Worm (Caenorhabditis elegans) whole organism, L1 larva: ENCODE data around the gene smrc-1.

Experiments
- C04F5.9 ChIP-seq: sonication (generic microtip); optimal IDR thresholded peaks from 2 replicates; lab custom pipeline; 2016; ENCODE audit warnings: missing genetic modification characterization, missing compliant biosample characterization
- C16A3.4 ChIP-seq: fragments of 150-350 bp; optimal IDR thresholded peaks from 2 replicates; lab custom pipeline; 2014; ENCODE audit warnings: missing biosample characterization, missing genetic modification characterization
- C34B4.2 ChIP-seq: sonication (generic microtip); optimal IDR thresholded peaks from 2 replicates; lab custom pipeline; 2017; ENCODE audit warnings: mild to moderate bottlenecking, missing genetic modification characterization, missing compliant biosample characterization
- F16B12.6 ChIP-seq: fragments of 150-350 bp; optimal IDR thresholded peaks from 2 replicates; lab custom pipeline; 2014; ENCODE audit warnings: missing biosample characterization, missing genetic modification characterization
- Y116A8C.19 ChIP-seq: sonication (generic microtip); optimal IDR thresholded peaks from 2 replicates; lab custom pipeline; 2016; ENCODE audit warnings: missing compliant biosample characterization, missing genetic modification characterization, borderline replicate concordance
- aha-1 ChIP-seq: fragments of 150-350 bp; optimal IDR thresholded peaks from 2 replicates; lab custom pipeline; 2014; ENCODE audit warnings: missing biosample characterization, missing genetic modification characterization
- aly-2 ChIP-seq: fragments of 150-350 bp; optimal IDR thresholded peaks from 2 replicates; lab custom pipeline; 2014; ENCODE audit warnings: missing biosample characterization, missing genetic modification characterization
- ceh-63 ChIP-seq: fragments of 200-800 bp; sonication (Bioruptor generic); optimal IDR thresholded peaks from 2 replicates; lab custom pipeline; 2018; ENCODE audit warnings: mild to moderate bottlenecking, missing genetic modification characterization, missing compliant biosample characterization
- ceh-82 ChIP-seq, 3 experiments: fragments of 150-350 bp in 1 of 3; sonication (generic microtip) in 2 of 3; optimal IDR thresholded peaks; 2 replicates each; lab custom pipeline; 2014 to 2017; ENCODE audit warnings: missing biosample characterization in 3 of 3, missing genetic modification characterization in 3 of 3
- ceh-88 ChIP-seq: fragments of 200-800 bp; sonication (Bioruptor generic); IDR thresholded peaks from 2 replicates; pipeline ENCODE4 v1.3.6; 2022; ENCODE audit warnings: missing genetic modification characterization, missing compliant biosample characterization
- ceh-90 ChIP-seq: sonication (generic microtip); optimal IDR thresholded peaks from 2 replicates; lab custom pipeline; 2016; ENCODE audit warnings: missing genetic modification characterization, missing compliant biosample characterization
- ces-1 ChIP-seq: fragments of 150-350 bp; optimal IDR thresholded peaks from 2 replicates; lab custom pipeline; 2014; ENCODE audit warnings: missing biosample characterization, missing genetic modification reagents, missing genetic modification characterization
- dsc-1 ChIP-seq: sonication (generic microtip); optimal IDR thresholded peaks from 2 replicates; lab custom pipeline; 2016; ENCODE audit warnings: mild to moderate bottlenecking, missing genetic modification characterization, missing compliant biosample characterization
- efl-1 ChIP-seq, 4 experiments: fragments of 150-350 bp; optimal IDR thresholded peaks in 3 of 4; peaks in 1 of 4; 1 replicate in 1 of 4; 2 replicates in 3 of 4; lab custom pipeline; 2014; ENCODE audit warnings: missing biosample characterization in 2 of 4, missing genetic modification characterization in 2 of 4, missing genetic modification reagents in 2 of 4
- efl-3 ChIP-seq: fragments of 200-800 bp; sonication (Bioruptor generic); optimal IDR thresholded peaks from 2 replicates; lab custom pipeline; 2018; ENCODE audit warnings: mild to moderate bottlenecking, missing genetic modification characterization, missing compliant biosample characterization
- egl-13 ChIP-seq: sonication (generic microtip); optimal IDR thresholded peaks from 2 replicates; lab custom pipeline; 2016; ENCODE audit warnings: missing genotype, missing genetic modification reagents, missing genetic modification characterization, missing compliant biosample characterization
- elt-2 ChIP-seq: sonication (generic microtip); optimal IDR thresholded peaks from 2 replicates; lab custom pipeline; 2016; ENCODE audit warnings: missing genetic modification characterization, mild to moderate bottlenecking, inconsistent platforms, missing compliant biosample characterization, missing genetic modification reagents
- elt-3 ChIP-seq, 6 experiments: fragments of 150-350 bp in 1 of 6; sonication (generic microtip); optimal IDR thresholded peaks; 2 replicates each; lab custom pipeline; 2017 to 2018; ENCODE audit warnings: missing biosample characterization in 6 of 6, missing genetic modification characterization in 6 of 6, inconsistent platforms in 1 of 6
- fkh-10 ChIP-seq: sonication (generic microtip); optimal IDR thresholded peaks from 2 replicates; lab custom pipeline; 2017; ENCODE audit warnings: missing biosample characterization, missing genetic modification reagents, missing genetic modification characterization
- fkh-4 ChIP-seq: sonication (generic microtip); optimal IDR thresholded peaks from 2 replicates; lab custom pipeline; 2016; ENCODE audit warnings: missing compliant biosample characterization, missing genetic modification characterization, borderline replicate concordance
- fkh-8 ChIP-seq: sonication (generic microtip); optimal IDR thresholded peaks from 2 replicates; lab custom pipeline; 2016; ENCODE audit warnings: mild to moderate bottlenecking, missing genetic modification characterization, missing compliant biosample characterization
- fos-1 ChIP-seq: fragments of 150-350 bp; optimal IDR thresholded peaks from 2 replicates; lab custom pipeline; 2014; ENCODE audit warnings: missing biosample characterization, missing genetic modification characterization
- hlh-4 ChIP-seq: sonication (generic microtip); optimal IDR thresholded peaks from 2 replicates; lab custom pipeline; 2016; ENCODE audit warnings: mild to moderate bottlenecking, missing genetic modification characterization, missing compliant biosample characterization
- hpl-2 ChIP-seq: fragments of 150-350 bp; optimal IDR thresholded peaks from 2 replicates; lab custom pipeline; 2014; ENCODE audit warnings: missing biosample characterization, missing genetic modification reagents, missing genetic modification characterization
- isw-1 ChIP-seq: fragments of 200-800 bp; sonication (Bioruptor generic); IDR thresholded peaks from 2 replicates; pipeline ENCODE4 v1.3.6; 2022; ENCODE audit warnings: missing genetic modification characterization, missing compliant biosample characterization
- lin-13 ChIP-seq: fragments of 150-350 bp; optimal IDR thresholded peaks from 2 replicates; lab custom pipeline; 2014; ENCODE audit warnings: missing biosample characterization, missing genetic modification reagents, missing genetic modification characterization
- lin-14 ChIP-seq: fragments of 200-800 bp; sonication (Bioruptor generic); optimal IDR thresholded peaks from 2 replicates; lab custom pipeline; 2018; ENCODE audit warnings: mild to moderate bottlenecking, missing genetic modification characterization, moderate library complexity, missing compliant biosample characterization
- lin-35 ChIP-seq, 2 experiments: fragments of 150-350 bp; optimal IDR thresholded peaks; 2 replicates each; lab custom pipeline; 2014; ENCODE audit warnings: missing biosample characterization in 2 of 2, missing genetic modification characterization in 2 of 2, missing genetic modification reagents in 2 of 2
- lin-39 ChIP-seq: fragments of 150-350 bp; optimal IDR thresholded peaks from 2 replicates; lab custom pipeline; 2014; ENCODE audit warnings: missing biosample characterization, missing genetic modification reagents, missing genetic modification characterization
- lsy-2 ChIP-seq, 2 experiments: fragments of 150-350 bp; optimal IDR thresholded peaks; 2 replicates each; lab custom pipeline; 2014; ENCODE audit warnings: missing biosample characterization in 2 of 2, missing genetic modification characterization in 2 of 2
- mab-9 ChIP-seq: fragments of 200-800 bp; sonication (Bioruptor generic); IDR thresholded peaks from 2 replicates; pipeline ENCODE4 v1.3.6; 2022; ENCODE audit warnings: missing genetic modification reagents, missing genetic modification characterization, missing compliant biosample characterization
- mdl-1 ChIP-seq, 2 experiments: fragments of 150-350 bp; optimal IDR thresholded peaks; 2 replicates each; lab custom pipeline; 2014 to 2017; ENCODE audit warnings: missing biosample characterization in 2 of 2, missing genetic modification characterization in 2 of 2, inconsistent platforms in 1 of 2
- mef-2 ChIP-seq: fragments of 150-350 bp; optimal IDR thresholded peaks from 2 replicates; lab custom pipeline; 2014; ENCODE audit warnings: missing biosample characterization, missing genetic modification characterization
- nhr-11 ChIP-seq: fragments of 150-350 bp; optimal IDR thresholded peaks from 2 replicates; lab custom pipeline; 2014; ENCODE audit warnings: missing biosample characterization, missing genetic modification characterization
- nhr-12 ChIP-seq: sonication (generic microtip); optimal IDR thresholded peaks from 2 replicates; lab custom pipeline; 2017; ENCODE audit warnings: missing biosample characterization, missing genetic modification characterization
- nhr-20 ChIP-seq: sonication (generic microtip); optimal IDR thresholded peaks from 2 replicates; lab custom pipeline; 2016; ENCODE audit warnings: mild to moderate bottlenecking, missing genetic modification characterization, missing compliant biosample characterization
- nhr-237 ChIP-seq: fragments of 150-350 bp; optimal IDR thresholded peaks from 2 replicates; lab custom pipeline; 2014; ENCODE audit warnings: missing biosample characterization, missing genetic modification characterization
- nhr-28 ChIP-seq: fragments of 150-350 bp; optimal IDR thresholded peaks from 2 replicates; lab custom pipeline; 2014; ENCODE audit warnings: missing biosample characterization, missing genetic modification characterization
- nhr-47 ChIP-seq: sonication (generic microtip); optimal IDR thresholded peaks from 2 replicates; lab custom pipeline; 2016; ENCODE audit warnings: mild to moderate bottlenecking, missing genetic modification characterization, moderate library complexity, missing compliant biosample characterization
- nhr-77 ChIP-seq: fragments of 150-350 bp; optimal IDR thresholded peaks from 2 replicates; lab custom pipeline; 2014; ENCODE audit warnings: missing biosample characterization, missing genetic modification characterization
- nhr-84 ChIP-seq: sonication (generic microtip); optimal IDR thresholded peaks from 2 replicates; lab custom pipeline; 2017; ENCODE audit warnings: missing biosample characterization, missing genetic modification characterization
- nhr-85 ChIP-seq: sonication (generic microtip); peaks from one replicate; lab custom pipeline; 2016; ENCODE audit warnings: missing genetic modification characterization, inconsistent platforms, missing compliant biosample characterization
- nhr-90 ChIP-seq: sonication (generic microtip); optimal IDR thresholded peaks from 2 replicates; lab custom pipeline; 2016; ENCODE audit warnings: mild to moderate bottlenecking, missing genetic modification characterization, missing compliant biosample characterization; ENCODE audit not compliant: poor library complexity
- pag-3 ChIP-seq: sonication (generic microtip); optimal IDR thresholded peaks from 2 replicates; lab custom pipeline; 2017; ENCODE audit warnings: missing genetic modification characterization, mild to moderate bottlenecking, missing compliant biosample characterization, antibody characterized with exemption, borderline replicate concordance; ENCODE audit not compliant: insufficient read depth
- pqm-1 ChIP-seq: sonication (generic microtip); optimal IDR thresholded peaks from 3 replicates; lab custom pipeline; 2017; ENCODE audit warnings: missing biosample characterization, missing genetic modification characterization
- skn-1 ChIP-seq: fragments of 150-350 bp; optimal IDR thresholded peaks from 2 replicates; lab custom pipeline; 2014; ENCODE audit warnings: missing biosample characterization, missing genetic modification characterization
- snu-23 ChIP-seq: sonication (generic microtip); optimal IDR thresholded peaks from 2 replicates; lab custom pipeline; 2016; ENCODE audit warnings: missing genetic modification characterization, missing compliant biosample characterization
- swsn-7 ChIP-seq: sonication (generic microtip); optimal IDR thresholded peaks from 2 replicates; lab custom pipeline; 2016; ENCODE audit warnings: missing genetic modification characterization, missing compliant biosample characterization
- tlp-1 ChIP-seq: fragments of 150-350 bp; optimal IDR thresholded peaks from 2 replicates; lab custom pipeline; 2014; ENCODE audit warnings: missing biosample characterization, missing genetic modification characterization
- unc-130 ChIP-seq: fragments of 150-350 bp; optimal IDR thresholded peaks from 2 replicates; lab custom pipeline; 2017; ENCODE audit warnings: missing biosample characterization, missing genetic modification characterization, inconsistent platforms
- vab-15 ChIP-seq: sonication (generic microtip); optimal IDR thresholded peaks from 2 replicates; lab custom pipeline; 2017; ENCODE audit warnings: missing genotype, mild to moderate bottlenecking, missing genetic modification characterization, missing compliant biosample characterization
- ztf-4 ChIP-seq: fragments of 150-350 bp; optimal IDR thresholded peaks from 2 replicates; lab custom pipeline; 2014; ENCODE audit warnings: missing biosample characterization, missing genetic modification characterization

The smrc-1 gene

DNA sequence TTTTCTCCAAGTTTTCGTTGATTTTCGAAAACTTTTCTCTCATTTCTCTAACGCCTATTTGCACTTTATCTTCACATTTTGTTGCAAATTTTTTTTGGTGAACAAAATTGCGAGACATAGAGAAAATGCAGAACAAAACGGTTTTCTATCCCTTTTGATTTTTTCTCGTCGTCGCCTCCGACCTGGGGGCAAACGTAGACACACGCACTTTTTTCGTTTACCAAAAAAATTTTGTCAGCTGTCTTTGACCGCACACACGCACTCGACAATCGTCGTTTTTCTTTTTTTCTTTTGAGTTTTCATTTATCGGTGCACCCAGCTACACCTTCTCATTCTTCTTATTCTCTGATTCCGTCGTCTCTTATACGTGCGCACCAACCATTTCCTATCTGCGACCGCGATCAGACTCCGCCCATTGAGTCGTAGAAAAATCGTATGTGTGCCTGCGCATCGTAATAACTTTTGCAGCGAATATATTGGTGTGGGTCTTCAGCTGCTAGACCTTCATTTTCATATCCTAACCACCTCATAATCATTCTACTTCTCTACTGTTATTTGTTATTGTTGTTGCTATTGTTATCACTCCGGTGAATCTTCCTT is 28.3 kb upstream of the smrc-1 start (continued):
- no peak for TF ChIP-seq hpl-2 (GFP tag; lab: Kevin White, UChicago)
- TF ChIP-seq ceh-82 (tag; optimal IDR thresholded peaks at IDR 0.05; lab: Kevin White, UChicago), result peak in 2 of 3 experiments; percentile 14 to 22
- no peak for TF ChIP-seq aha-1 (tag; lab: Kevin White, UChicago)
- TF ChIP-seq pqm-1 (tag; lab: Kevin White, UChicago), result no peak
- peak; percentile 51 for TF ChIP-seq nhr-90 (tag; lab: Kevin White, UChicago)
- TF ChIP-seq vab-15 (tag; lab: Kevin White, UChicago), result peak; percentile 2
- TF ChIP-seq snu-23 (GFP tag; lab: Kevin White, UChicago), result peak; percentile 83
- TF ChIP-seq nhr-85 (tag; lab: Kevin White, UChicago), result peak; percentile 99
- TF ChIP-seq lsy-2 (tag; optimal IDR thresholded peaks at IDR 0.05; lab: Kevin White, UChicago), result peak; percentile 61 to 81
- no peak for TF ChIP-seq isw-1 (GFP tag; lab: Robert Waterston, UW)
- no peak for TF ChIP-seq ceh-88 (GFP tag; lab: Robert Waterston, UW)
- TF ChIP-seq fkh-4 (tag; lab: Kevin White, UChicago), result no peak
- TF ChIP-seq elt-2 (tag; lab: Kevin White, UChicago), result no peak
- peak; percentile 57 for TF ChIP-seq unc-130
- no peak for TF ChIP-seq ces-1 (GFP tag; lab: Kevin White, UChicago)
- TF ChIP-seq fkh-8, result no peak
- peak; percentile 24 for TF ChIP-seq nhr-237
- TF ChIP-seq nhr-28 (tag; lab: Kevin White, UChicago), result no peak
- no peak for TF ChIP-seq C04F5.9 (tag; lab: Kevin White, UChicago)
- peak in 1 of 2 experiments; percentile 58 for TF ChIP-seq mdl-1 (tag; optimal IDR thresholded peaks at IDR 0.05; lab: Kevin White, UChicago)
- TF ChIP-seq nhr-20 (tag; lab: Kevin White, UChicago), result peak; percentile 90
- peak; percentile 41 for TF ChIP-seq nhr-11
- TF ChIP-seq hlh-4, result no peak
- TF ChIP-seq C16A3.4 (tag; lab: Kevin White, UChicago), result no peak
- no peak for TF ChIP-seq ztf-4 (tag; lab: Kevin White, UChicago)
- TF ChIP-seq fkh-10, result no peak
- TF ChIP-seq tlp-1 (tag; lab: Kevin White, UChicago), result no peak
- no peak for TF ChIP-seq ceh-63 (GFP tag; lab: Kevin White, UChicago)
- peak; percentile 25 for TF ChIP-seq skn-1 (tag; lab: Kevin White, UChicago)
- no peak for TF ChIP-seq mef-2 (tag; lab: Kevin White, UChicago)
- TF ChIP-seq lin-35 (GFP tag; optimal IDR thresholded peaks at IDR 0.05; lab: Kevin White, UChicago), result peak in 1 of 2 experiments; percentile 54
- no peak for TF ChIP-seq aly-2
- peak; percentile 31 for TF ChIP-seq F16B12.6 (tag; lab: Kevin White, UChicago)
- no peak for TF ChIP-seq nhr-12 (tag; lab: Kevin White, UChicago)
- no peak for TF ChIP-seq egl-13 (tag; lab: Kevin White, UChicago)
- TF ChIP-seq fos-1 (tag; lab: Kevin White, UChicago), result peak; percentile 44
- peak in 1 of 2 experiments; percentile 45 for TF ChIP-seq efl-1 (optimal IDR thresholded peaks at IDR 0.05; lab: Kevin White, UChicago)
- TF ChIP-seq efl-1 (GFP tag; optimal IDR thresholded peaks at IDR 0.05 in 1 of 2; lab: Kevin White, UChicago), result peak in 1 of 2 experiments; percentile 88
- TF ChIP-seq C34B4.2 (tag; lab: Kevin White, UChicago), result no peak
- no peak for TF ChIP-seq Y116A8C.19 (tag; lab: Kevin White, UChicago)
- TF ChIP-seq nhr-84 (tag; lab: Kevin White, UChicago), result no peak
- TF ChIP-seq dsc-1, result no peak
- peak in 3 of 6 experiments; percentile 7 to 59 (median 14) for TF ChIP-seq elt-3 (tag; optimal IDR thresholded peaks at IDR 0.05; lab: Kevin White, UChicago)
- no peak for TF ChIP-seq mab-9
- TF ChIP-seq swsn-7 (tag; lab: Kevin White, UChicago), result peak; percentile 53
- peak; percentile 38 for TF ChIP-seq lin-13 (GFP tag; lab: Kevin White, UChicago)
- TF ChIP-seq ceh-90, result no peak
- TF ChIP-seq lin-14 (GFP tag; lab: Kevin White, UChicago), result peak; percentile 96
- TF ChIP-seq efl-3, result no peak
- peak; percentile 53 for TF ChIP-seq nhr-77 (tag; lab: Kevin White, UChicago)
- TF ChIP-seq lin-39 (tag; lab: Kevin White, UChicago), result peak; percentile 80
- TF ChIP-seq nhr-47, result peak; percentile 59
- no peak for TF ChIP-seq pag-3 (tag; lab: Kevin White, UChicago)
